Fruit fly (Drosophila melanogaster): ENCODE results near the gene kat-60L1.

Gene kat-60L1

DNA sequence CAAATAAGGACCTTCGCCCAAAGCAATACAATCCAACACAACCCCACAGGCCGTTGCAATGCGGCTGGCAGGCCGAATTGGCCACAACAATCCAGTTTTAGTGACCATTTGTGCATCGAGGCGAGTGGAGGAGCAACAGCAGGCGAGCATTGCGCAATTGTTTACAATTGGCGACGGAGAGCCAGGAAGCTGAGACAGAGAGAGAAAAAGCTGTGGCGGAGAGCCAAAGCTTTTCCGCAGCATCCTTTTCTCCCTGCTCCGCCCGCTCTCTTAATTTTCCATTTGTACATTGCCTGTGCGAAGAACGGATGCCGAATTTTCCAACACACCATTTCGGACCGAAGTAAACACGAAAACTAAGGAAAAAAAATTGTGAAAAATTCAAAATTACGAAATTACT is at the start of gene kat-60L1:
Gene kat-60L1 (plus strand): TSS at position 301 of the 400 bp plus-strand sequence.
- TF ChIP-seq psq (optimal IDR thresholded peaks at IDR 0.05) (no peak), ttk (optimal IDR thresholded peaks at IDR 0.05) (no peak), Myc (optimal IDR thresholded peaks at IDR 0.05) (no peak), h (optimal IDR thresholded peaks at IDR 0.05) (no peak), insv (optimal IDR thresholded peaks at IDR 0.05) (no peak), Sin3A (optimal IDR thresholded peaks at IDR 0.05) (no peak)

dm6 chr3R:5733181-5733580 is 48.4 kb upstream of the kat-60L1 start, which contains the start of gene CG1239:
Gene CG1239 (plus strand): TSS chr3R:5733513.
- no peak for TF ChIP-seq ttk (optimal IDR thresholded peaks at IDR 0.05)
- TF ChIP-seq Sin3A (optimal IDR thresholded peaks at IDR 0.05): no peak
- TF ChIP-seq insv (optimal IDR thresholded peaks at IDR 0.05): no peak
- no peak for TF ChIP-seq psq (optimal IDR thresholded peaks at IDR 0.05)
- no peak for TF ChIP-seq h (optimal IDR thresholded peaks at IDR 0.05)
- TF ChIP-seq Myc (optimal IDR thresholded peaks at IDR 0.05): no peak

DNA sequence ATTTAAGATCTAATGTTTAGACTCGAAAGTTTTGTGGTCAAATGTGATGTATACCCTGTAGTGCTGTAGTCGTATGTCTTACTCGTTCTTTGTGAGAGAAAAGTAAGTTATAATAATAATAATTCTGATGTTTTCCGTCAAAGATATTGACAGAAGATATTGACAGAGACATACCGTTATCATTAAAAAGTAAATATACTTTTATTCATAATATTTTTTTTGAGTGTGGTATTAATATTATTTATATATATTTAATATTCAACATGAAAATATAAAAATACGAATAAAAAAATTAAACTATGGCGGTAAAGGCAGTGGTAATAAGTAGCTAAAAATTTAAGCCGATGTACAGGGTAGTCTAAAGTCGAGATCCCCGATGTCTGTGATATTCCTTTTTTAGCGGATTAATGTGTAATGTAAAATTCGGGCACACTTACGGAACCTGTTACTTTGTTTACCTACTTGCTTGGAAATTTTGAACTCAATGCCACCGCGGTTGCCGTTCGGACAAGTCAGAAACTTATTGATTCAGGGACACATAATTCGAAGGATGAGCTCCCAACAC is 45.2 kb upstream of the kat-60L1 start, which contains the start of the genes CG2100 and CG1236:
Gene CG2100 (minus strand): TSS at position 51 of the 565 bp plus-strand sequence.
Gene CG1236 (plus strand): TSS at position 444 of the 565 bp plus-strand sequence.
- TF ChIP-seq Myc (optimal IDR thresholded peaks at IDR 0.05) (no peak), Sin3A (optimal IDR thresholded peaks at IDR 0.05) (no peak), ttk (optimal IDR thresholded peaks at IDR 0.05) (no peak), psq (optimal IDR thresholded peaks at IDR 0.05) (no peak), h (optimal IDR thresholded peaks at IDR 0.05) (no peak), insv (optimal IDR thresholded peaks at IDR 0.05) (no peak)

DNA sequence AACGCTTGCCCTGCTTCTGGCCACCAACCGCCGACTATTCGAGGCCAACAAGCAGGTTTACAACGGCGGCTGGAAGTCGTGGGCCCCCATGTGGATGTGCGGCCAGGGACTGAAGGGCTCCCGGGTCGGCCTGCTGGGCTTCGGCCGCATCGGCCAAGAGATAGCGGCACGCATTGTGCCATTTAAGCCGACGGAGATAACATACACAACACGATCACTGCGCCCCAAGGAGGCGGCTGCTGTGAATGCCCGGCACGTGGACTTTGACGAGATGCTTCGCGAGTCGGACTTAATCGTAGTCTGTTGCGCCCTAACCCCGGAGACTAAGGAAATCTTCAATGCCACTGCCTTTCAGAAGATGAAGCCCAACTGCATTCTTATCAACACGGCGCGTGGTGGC is 44.3 kb upstream of the kat-60L1 start:
- no peak for TF ChIP-seq psq (optimal IDR thresholded peaks at IDR 0.05)
- TF ChIP-seq Sin3A (optimal IDR thresholded peaks at IDR 0.05): no peak
- no peak for TF ChIP-seq insv (optimal IDR thresholded peaks at IDR 0.05)
- no peak for TF ChIP-seq ttk (optimal IDR thresholded peaks at IDR 0.05)
- no peak for TF ChIP-seq h (optimal IDR thresholded peaks at IDR 0.05)
- TF ChIP-seq Myc (optimal IDR thresholded peaks at IDR 0.05): no peak

dm6 chr3R:5742278-5743196 is 39.0 kb upstream of the kat-60L1 start, which contains the start of the genes Sym and Madm:
Gene Sym (minus strand): TSS chr3R:5742476.
Gene Madm (plus strand): TSS chr3R:5742510.
- TF ChIP-seq psq (optimal IDR thresholded peaks at IDR 0.05) (no peak), Myc (optimal IDR thresholded peaks at IDR 0.05) (no peak), Sin3A (optimal IDR thresholded peaks at IDR 0.05) (no peak), ttk (optimal IDR thresholded peaks at IDR 0.05) (no peak), h (optimal IDR thresholded peaks at IDR 0.05) (no peak), insv (optimal IDR thresholded peaks at IDR 0.05) (no peak)

dm6 chr3R:5746646-5747045 is 34.9 kb upstream of the kat-60L1 start:
- no peak for TF ChIP-seq ttk (optimal IDR thresholded peaks at IDR 0.05)
- TF ChIP-seq Sin3A (optimal IDR thresholded peaks at IDR 0.05): no peak
- TF ChIP-seq h (optimal IDR thresholded peaks at IDR 0.05): no peak
- TF ChIP-seq Myc (optimal IDR thresholded peaks at IDR 0.05): no peak
- TF ChIP-seq insv (optimal IDR thresholded peaks at IDR 0.05): no peak
- no peak for TF ChIP-seq psq (optimal IDR thresholded peaks at IDR 0.05)

dm6 chr3R:5754594-5754993 is 27.0 kb upstream of the kat-60L1 start, which contains the start of gene Dcps:
Gene Dcps (minus strand): TSS chr3R:5754774.
- TF ChIP-seq Myc (optimal IDR thresholded peaks at IDR 0.05) (no peak), ttk (optimal IDR thresholded peaks at IDR 0.05) (no peak), psq (optimal IDR thresholded peaks at IDR 0.05) (no peak), Sin3A (optimal IDR thresholded peaks at IDR 0.05) (no peak), h (optimal IDR thresholded peaks at IDR 0.05) (no peak), insv (optimal IDR thresholded peaks at IDR 0.05) (no peak)

DNA sequence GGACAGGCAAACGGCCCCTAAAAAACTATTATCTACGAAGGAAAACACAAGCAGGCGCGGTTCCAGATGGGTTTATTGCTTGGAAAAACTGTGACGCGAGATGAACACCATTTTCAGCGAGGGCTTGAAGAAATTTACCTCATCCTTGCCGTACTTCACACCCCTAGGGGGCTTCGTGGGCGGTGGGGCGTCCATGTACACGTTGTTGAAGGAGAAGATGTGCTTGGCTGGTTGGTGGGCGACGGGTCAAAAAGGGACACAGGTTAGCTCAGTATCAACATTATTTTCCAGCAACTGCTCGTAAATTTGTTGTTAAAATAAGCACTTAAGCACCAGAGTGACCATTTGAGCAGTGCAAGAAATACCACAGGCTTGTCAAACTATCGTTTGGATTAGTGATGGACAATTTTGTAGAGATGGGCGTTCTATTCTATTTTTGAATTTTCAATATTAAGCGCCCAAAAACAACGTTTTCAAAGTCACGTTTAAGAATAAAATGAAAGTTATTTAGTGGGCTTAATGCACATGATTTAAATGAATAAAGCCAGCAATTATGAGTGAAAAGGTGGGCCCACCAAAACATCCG is 22.8 kb upstream of the kat-60L1 start, which contains the start of gene Sec8:
Gene Sec8 (minus strand): TSS at position 374 of the 586 bp plus-strand sequence.
- no peak for TF ChIP-seq insv (optimal IDR thresholded peaks at IDR 0.05)
- TF ChIP-seq ttk (optimal IDR thresholded peaks at IDR 0.05): no peak
- TF ChIP-seq Myc (optimal IDR thresholded peaks at IDR 0.05): no peak
- no peak for TF ChIP-seq h (optimal IDR thresholded peaks at IDR 0.05)
- TF ChIP-seq psq (optimal IDR thresholded peaks at IDR 0.05): no peak
- TF ChIP-seq Sin3A (optimal IDR thresholded peaks at IDR 0.05): no peak

dm6 chr3R:5760980-5761379 is 20.6 kb upstream of the kat-60L1 start:
- TF ChIP-seq Sin3A (optimal IDR thresholded peaks at IDR 0.05) (no peak), Myc (optimal IDR thresholded peaks at IDR 0.05) (no peak), psq (optimal IDR thresholded peaks at IDR 0.05) (no peak), insv (optimal IDR thresholded peaks at IDR 0.05) (no peak), h (optimal IDR thresholded peaks at IDR 0.05) (no peak), ttk (optimal IDR thresholded peaks at IDR 0.05) (no peak)

DNA sequence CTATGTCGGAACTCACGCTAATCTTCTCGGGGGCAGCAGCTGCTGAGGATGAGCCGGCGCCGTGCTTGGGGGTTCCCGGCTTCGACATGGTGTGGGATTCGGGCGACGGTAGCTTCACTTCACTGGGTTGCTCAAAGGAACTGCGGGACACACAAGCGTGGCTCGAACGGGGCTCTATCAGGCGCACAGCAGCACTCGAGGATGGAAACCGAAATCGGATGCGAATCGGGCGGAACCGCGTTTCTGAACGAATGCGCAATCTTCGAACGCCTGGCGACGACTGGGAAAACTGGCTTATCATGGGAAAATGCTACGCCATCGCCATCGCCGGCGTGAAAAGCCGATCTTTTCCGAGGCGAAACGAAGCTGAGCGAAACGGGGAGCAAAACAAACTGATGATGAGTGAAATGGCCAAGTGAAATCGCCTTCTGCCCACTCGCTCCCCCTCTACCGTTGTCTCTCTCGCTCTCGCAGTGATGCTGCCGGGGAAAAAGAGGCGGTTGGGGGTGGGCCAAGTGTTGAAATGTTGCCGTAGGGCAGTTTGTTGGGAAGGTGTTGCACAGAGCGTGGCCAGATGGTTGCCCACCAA is 9.9 kb upstream of the kat-60L1 start:
- TF ChIP-seq h (optimal IDR thresholded peaks at IDR 0.05): no peak
- no peak for TF ChIP-seq insv (optimal IDR thresholded peaks at IDR 0.05)
- TF ChIP-seq psq (optimal IDR thresholded peaks at IDR 0.05): no peak
- TF ChIP-seq Sin3A (optimal IDR thresholded peaks at IDR 0.05): no peak
- TF ChIP-seq ttk (optimal IDR thresholded peaks at IDR 0.05): no peak
- TF ChIP-seq Myc (optimal IDR thresholded peaks at IDR 0.05): no peak

DNA sequence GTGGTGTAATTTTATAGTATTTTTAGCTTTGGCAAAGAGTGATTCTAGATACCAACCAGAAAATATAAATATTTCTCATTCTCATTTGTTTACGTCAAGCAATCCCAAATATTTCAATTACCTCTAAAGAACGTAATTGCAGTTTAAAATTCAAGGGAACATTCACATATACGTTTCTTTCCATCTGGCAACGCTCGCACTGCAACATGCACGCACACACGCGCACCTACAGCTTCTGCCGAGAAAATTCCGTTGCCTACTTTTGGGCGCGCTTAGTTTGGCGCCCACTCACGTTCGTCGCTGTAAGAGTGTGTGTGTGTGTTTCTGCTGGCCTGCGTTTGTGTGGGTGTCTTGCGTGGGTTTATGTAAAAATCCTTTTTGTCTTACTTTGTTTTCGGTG is 9.1 kb upstream of the kat-60L1 start:
- TF ChIP-seq Sin3A (optimal IDR thresholded peaks at IDR 0.05) (no peak), Myc (optimal IDR thresholded peaks at IDR 0.05) (no peak)
